Worm (Caenorhabditis elegans) whole organism, L4 larva: Measurements from ENCODE around the gene str-214.

Experiments used
- F37D6.2 ChIP-seq: sonication (generic microtip); optimal IDR thresholded peaks from 2 replicates; lab custom pipeline; 2016; ENCODE audit warnings: mild to moderate bottlenecking, missing genetic modification characterization, missing compliant biosample characterization
- T20F7.1 ChIP-seq: fragments of 200-800 bp; sonication (Bioruptor generic); optimal IDR thresholded peaks from 2 replicates; lab custom pipeline; 2018; ENCODE audit warnings: mild to moderate bottlenecking, missing genetic modification characterization, missing compliant biosample characterization
- Y5F2A.4 ChIP-seq: fragments of 200-800 bp; sonication (Bioruptor generic); optimal IDR thresholded peaks from 2 replicates; lab custom pipeline; 2018; ENCODE audit warnings: mild to moderate bottlenecking, missing genetic modification characterization, missing compliant biosample characterization
- Y75B8A.6 ChIP-seq: fragments of 200-800 bp; sonication (Bioruptor generic); IDR thresholded peaks from 2 replicates; pipeline ENCODE4 v1.3.6; 2022; ENCODE audit warnings: missing genetic modification reagents, missing genetic modification characterization, missing compliant biosample characterization
- aha-1 ChIP-seq: fragments of 150-350 bp; peaks from one replicate; lab custom pipeline; 2014; ENCODE audit warnings: missing biosample characterization, missing genetic modification characterization
- ceh-28 ChIP-seq: fragments of 150-350 bp; optimal IDR thresholded peaks from 2 replicates; lab custom pipeline; 2014; ENCODE audit warnings: missing biosample characterization, missing genetic modification reagents, missing genetic modification characterization
- ces-1 ChIP-seq: fragments of 150-350 bp; sonication (generic microtip); optimal IDR thresholded peaks from 4 replicates; lab custom pipeline; 2014; ENCODE audit warnings: missing biosample characterization, missing genetic modification reagents, missing genetic modification characterization
- cey-2 ChIP-seq: sonication (generic microtip); optimal IDR thresholded peaks from 3 replicates; lab custom pipeline; 2017; ENCODE audit warnings: missing genetic modification characterization, mild to moderate bottlenecking, missing compliant biosample characterization, antibody characterized with exemption, borderline replicate concordance; ENCODE audit not compliant: insufficient read depth
- ctbp-1 ChIP-seq: fragments of 200-800 bp; sonication (Bioruptor generic); IDR thresholded peaks from 2 replicates; pipeline ENCODE4 v1.3.6; 2022; ENCODE audit warnings: missing genetic modification reagents, missing genetic modification characterization, missing compliant biosample characterization
- daf-8 ChIP-seq: fragments of 200-800 bp; sonication (Bioruptor generic); IDR thresholded peaks from 2 replicates; pipeline ENCODE4 v1.3.6; 2022; ENCODE audit warnings: missing genetic modification characterization, missing compliant biosample characterization
- dmd-9 ChIP-seq: fragments of 200-800 bp; sonication (Bioruptor generic); IDR thresholded peaks from 2 replicates; pipeline ENCODE4 v1.3.6; 2022; ENCODE audit warnings: missing genetic modification reagents, missing genetic modification characterization, missing compliant biosample characterization
- duxl-1 ChIP-seq: sonication (generic microtip); optimal IDR thresholded peaks from 2 replicates; lab custom pipeline; 2016; ENCODE audit warnings: mild to moderate bottlenecking, missing genetic modification characterization, moderate library complexity, missing compliant biosample characterization; ENCODE audit not compliant: poor library complexity
- dve-1 ChIP-seq: sonication (generic microtip); optimal IDR thresholded peaks from 2 replicates; lab custom pipeline; 2017; ENCODE audit warnings: antibody characterized with exemption, mild to moderate bottlenecking, missing genetic modification characterization, missing compliant biosample characterization; ENCODE audit not compliant: insufficient read depth
- egl-27 ChIP-seq: sonication (generic microtip); optimal IDR thresholded peaks from 3 replicates; lab custom pipeline; 2017; ENCODE audit warnings: missing biosample characterization, missing genetic modification reagents, missing genetic modification characterization
- gei-8 ChIP-seq: fragments of 200-800 bp; sonication (Bioruptor generic); optimal IDR thresholded peaks from 2 replicates; lab custom pipeline; 2018; ENCODE audit warnings: mild to moderate bottlenecking, missing genetic modification characterization, missing compliant biosample characterization
- hlh-30 ChIP-seq: sonication (generic microtip); optimal IDR thresholded peaks from 2 replicates; lab custom pipeline; 2017; ENCODE audit warnings: antibody characterized with exemption, mild to moderate bottlenecking, missing genetic modification characterization, missing compliant biosample characterization; ENCODE audit not compliant: insufficient read depth
- jun-1 ChIP-seq: fragments of 150-350 bp; optimal IDR thresholded peaks from 2 replicates; lab custom pipeline; 2014; ENCODE audit warnings: missing biosample characterization, missing genetic modification reagents, missing genetic modification characterization
- lin-15B ChIP-seq: fragments of 150-350 bp; sonication (generic microtip); optimal IDR thresholded peaks from 3 replicates; lab custom pipeline; 2014; ENCODE audit warnings: missing biosample characterization, missing genetic modification characterization
- lin-39 ChIP-seq: fragments of 150-350 bp; optimal IDR thresholded peaks from 2 replicates; lab custom pipeline; 2014; ENCODE audit warnings: missing biosample characterization, missing genetic modification reagents, missing genetic modification characterization
- madf-9 ChIP-seq: fragments of 200-800 bp; sonication (Bioruptor generic); conservative IDR thresholded peaks from 2 replicates; pipeline ENCODE4 v1.3.6; 2022; ENCODE audit warnings: missing genetic modification reagents, missing genetic modification characterization, missing compliant biosample characterization
- mdl-1 ChIP-seq, 2 experiments: fragments of 150-350 bp in 1 of 2; sonication (generic microtip) in 1 of 2; optimal IDR thresholded peaks; 2 replicates each; lab custom pipeline; 2014 to 2017; ENCODE audit warnings: missing biosample characterization in 2 of 2, missing genetic modification characterization in 2 of 2
- mdt-29 ChIP-seq: fragments of 200-800 bp; sonication (Bioruptor generic); IDR thresholded peaks from 2 replicates; pipeline ENCODE4 v1.3.6; 2022; ENCODE audit warnings: missing genetic modification reagents, missing genetic modification characterization, missing compliant biosample characterization
- mep-1 ChIP-seq: fragments of 150-350 bp; sonication (generic microtip); optimal IDR thresholded peaks from 3 replicates; lab custom pipeline; 2014; ENCODE audit warnings: missing biosample characterization, missing genetic modification characterization
- mes-2 ChIP-seq: sonication (generic microtip); optimal IDR thresholded peaks from 2 replicates; lab custom pipeline; 2016; ENCODE audit warnings: missing genotype, mild to moderate bottlenecking, missing genetic modification characterization, missing compliant biosample characterization; ENCODE audit not compliant: poor library complexity, severe bottlenecking
- mxl-2 ChIP-seq: fragments of 200-800 bp; sonication (Bioruptor generic); conservative IDR thresholded peaks from 2 replicates; pipeline ENCODE4 v1.3.6; 2022; ENCODE audit warnings: missing genetic modification reagents, missing genetic modification characterization, missing compliant biosample characterization
- mxl-3 ChIP-seq: fragments of 200-800 bp; sonication (Bioruptor generic); optimal IDR thresholded peaks from 2 replicates; lab custom pipeline; 2018; ENCODE audit warnings: mild to moderate bottlenecking, missing genetic modification characterization, missing compliant biosample characterization
- nhr-11 ChIP-seq: fragments of 150-350 bp; optimal IDR thresholded peaks from 2 replicates; lab custom pipeline; 2014; ENCODE audit warnings: missing biosample characterization, missing genetic modification characterization
- nhr-111 ChIP-seq: fragments of 200-800 bp; sonication (Bioruptor generic); optimal IDR thresholded peaks from 2 replicates; lab custom pipeline; 2018; ENCODE audit warnings: mild to moderate bottlenecking, missing genetic modification characterization, missing compliant biosample characterization
- nhr-25 ChIP-seq: sonication (generic microtip); optimal IDR thresholded peaks from 2 replicates; lab custom pipeline; 2017; ENCODE audit warnings: missing genetic modification characterization, mild to moderate bottlenecking, missing compliant biosample characterization, antibody characterized with exemption, moderate library complexity, borderline replicate concordance; ENCODE audit not compliant: insufficient read depth
- nhr-28 ChIP-seq: fragments of 150-350 bp; optimal IDR thresholded peaks from 2 replicates; lab custom pipeline; 2014; ENCODE audit warnings: missing biosample characterization, missing genetic modification characterization
- pqm-1 ChIP-seq: sonication (generic microtip); optimal IDR thresholded peaks from 2 replicates; lab custom pipeline; 2017; ENCODE audit warnings: missing biosample characterization, missing genetic modification characterization
- rbr-2 ChIP-seq: sonication (generic microtip); optimal IDR thresholded peaks from 2 replicates; lab custom pipeline; 2016; ENCODE audit warnings: missing genotype, missing genetic modification characterization, missing compliant biosample characterization
- skn-1 ChIP-seq: fragments of 150-350 bp; optimal IDR thresholded peaks from 2 replicates; lab custom pipeline; 2014; ENCODE audit warnings: missing biosample characterization, missing genetic modification characterization
- spr-3 ChIP-seq: fragments of 200-800 bp; sonication (Bioruptor generic); optimal IDR thresholded peaks from 2 replicates; lab custom pipeline; 2018; ENCODE audit warnings: mild to moderate bottlenecking, missing genetic modification characterization, missing compliant biosample characterization
- tra-1 ChIP-seq: fragments of 200-800 bp; sonication (Bioruptor generic); IDR thresholded peaks from 2 replicates; pipeline ENCODE4 v1.3.6; 2022; ENCODE audit warnings: missing genetic modification reagents, missing genetic modification characterization, missing compliant biosample characterization
- unc-130 ChIP-seq: sonication (generic microtip); optimal IDR thresholded peaks from 2 replicates; lab custom pipeline; 2016; ENCODE audit warnings: missing genetic modification reagents, missing genetic modification characterization, missing compliant biosample characterization
- unc-39 ChIP-seq: sonication (generic microtip); optimal IDR thresholded peaks from 2 replicates; lab custom pipeline; 2017; ENCODE audit warnings: missing biosample characterization, missing genetic modification characterization
- zag-1 ChIP-seq: fragments of 150-350 bp; optimal IDR thresholded peaks from 2 replicates; lab custom pipeline; 2014; ENCODE audit warnings: missing biosample characterization, missing genetic modification characterization
- zip-11 ChIP-seq: fragments of 200-800 bp; sonication (Bioruptor generic); IDR thresholded peaks from 2 replicates; pipeline ENCODE4 v1.3.6; 2022; ENCODE audit warnings: missing genetic modification characterization, missing compliant biosample characterization
- zip-2 ChIP-seq: fragments of 150-350 bp; optimal IDR thresholded peaks from 2 replicates; lab custom pipeline; 2014; ENCODE audit warnings: missing biosample characterization, missing genetic modification characterization
- ztf-11 ChIP-seq: fragments of 150-350 bp; optimal IDR thresholded peaks from 2 replicates; lab custom pipeline; 2014; ENCODE audit warnings: missing biosample characterization, missing genetic modification characterization
- ztf-7 ChIP-seq: fragments of 150-350 bp; optimal IDR thresholded peaks from 2 replicates; lab custom pipeline; 2014; ENCODE audit warnings: missing biosample characterization, missing genetic modification characterization

Gene str-214

ce11 chrV:16342258-16342618 is 27.1 kb downstream of the str-214 start, which contains the start of gene nhr-193 (continued):
- TF ChIP-seq duxl-1 (tag; lab: Kevin White, UChicago) (no peak), zip-11 (GFP tag; lab: Robert Waterston, UW) (no peak), mxl-2 (GFP tag; lab: Robert Waterston, UW) (no peak), cey-2 (tag; lab: Kevin White, UChicago) (no peak), skn-1 (tag; lab: Kevin White, UChicago) (no peak), mdl-1 (tag; optimal IDR thresholded peaks at IDR 0.05; lab: Kevin White, UChicago) (peak in 1 of 2 experiments; percentile 39), ceh-28 (tag; lab: Kevin White, UChicago) (no peak), mep-1 (tag; lab: Kevin White, UChicago) (no peak), ces-1 (GFP tag; lab: Kevin White, UChicago) (no peak), ztf-7 (tag; lab: Kevin White, UChicago) (no peak), spr-3 (no peak), daf-8 (GFP tag; lab: Robert Waterston, UW) (no peak), dmd-9 (GFP tag; lab: Robert Waterston, UW) (no peak), hlh-30 (tag; lab: Kevin White, UChicago) (peak; percentile 18), nhr-25 (tag; lab: Kevin White, UChicago) (no peak), Y5F2A.4 (no peak), lin-39 (tag; lab: Kevin White, UChicago) (no peak), unc-39 (tag; lab: Kevin White, UChicago) (no peak), ztf-11 (no peak), egl-27 (tag; lab: Kevin White, UChicago) (no peak), mdt-29 (GFP tag; lab: Robert Waterston, UW) (no peak), lin-15B (tag; lab: Kevin White, UChicago) (no peak), F37D6.2 (tag; lab: Kevin White, UChicago) (no peak), zag-1 (tag; lab: Kevin White, UChicago) (no peak), jun-1 (no peak), madf-9 (GFP tag; lab: Robert Waterston, UW) (no peak), unc-130 (no peak), Y75B8A.6 (GFP tag; lab: Robert Waterston, UW) (no peak), pqm-1 (tag; lab: Kevin White, UChicago) (peak; percentile 46), mes-2 (no peak), mxl-3 (GFP tag; lab: Kevin White, UChicago) (no peak), gei-8 (no peak), dve-1 (tag; lab: Kevin White, UChicago) (peak; percentile 61), rbr-2 (no peak), zip-2 (tag; lab: Kevin White, UChicago) (no peak), nhr-11 (tag; lab: Kevin White, UChicago) (no peak), nhr-111 (GFP tag; lab: Kevin White, UChicago) (no peak)
- TF ChIP-seq, all 104 proteins: peak for 9

ce11 chrV:16346406-16347108 is 31.5 kb downstream of the str-214 start, which contains the start of the genes W08G11.5 and W08G11.1:
TSS of gene W08G11.5 (minus strand) at chrV:16346506.
TSS of gene W08G11.1 (plus strand) at chrV:16347058.
- no peak for TF ChIP-seq nhr-28
- no peak for TF ChIP-seq T20F7.1 (GFP tag; lab: Kevin White, UChicago)
- peak; percentile 33 for TF ChIP-seq aha-1 (tag; lab: Kevin White, UChicago)
- no peak for TF ChIP-seq ctbp-1
- no peak for TF ChIP-seq skn-1 (tag; lab: Kevin White, UChicago)
- no peak for TF ChIP-seq unc-39 (tag; lab: Kevin White, UChicago)
- TF ChIP-seq tra-1: no peak
